Fruit fly (Drosophila melanogaster) whole organism, embryonic: ENCODE data around the gene AP-1mu.

Source experiments
- CG10267 ChIP-seq: fragments of 200-800 bp; sonication (Bioruptor generic); optimal IDR thresholded peaks from 2 replicates; lab custom pipeline; 2018; ENCODE audit warnings: missing biosample characterization, mild to moderate bottlenecking, missing genetic modification characterization, moderate library complexity
- CG10543 ChIP-seq: fragments of 200-800 bp; sonication (Bioruptor generic); optimal IDR thresholded peaks from 3 replicates; lab custom pipeline; 2017; ENCODE audit warnings: missing biosample characterization, mild to moderate bottlenecking, missing genetic modification characterization, moderate library complexity
- CG10979 ChIP-seq: fragments of 200-800 bp; sonication (Bioruptor generic); optimal IDR thresholded peaks from 2 replicates; lab custom pipeline; 2018; ENCODE audit warnings: missing biosample characterization, mild to moderate bottlenecking, missing genetic modification characterization, moderate library complexity
- CG11247 ChIP-seq: fragments of 200-800 bp; sonication (Bioruptor generic); IDR thresholded peaks from 2 replicates; pipeline ENCODE4 v1.3.6; 2022; ENCODE audit warnings: missing biosample characterization, missing genetic modification characterization
- CG11560 ChIP-seq: fragments of 200-800 bp; sonication (Bioruptor generic); IDR thresholded peaks from 3 replicates; pipeline ENCODE4 v1.3.6; 2022; ENCODE audit warnings: missing biosample characterization, missing genetic modification characterization
- CG12236 ChIP-seq: fragments of 200-800 bp; sonication (Bioruptor generic); optimal IDR thresholded peaks from 2 replicates; lab custom pipeline; 2016; ENCODE audit warnings: missing biosample characterization, missing genetic modification characterization
- CG12769 ChIP-seq: fragments of 200-800 bp; sonication (Bioruptor generic); optimal IDR thresholded peaks from 2 replicates; lab custom pipeline; 2019; ENCODE audit warnings: missing biosample characterization, mild to moderate bottlenecking, missing genetic modification characterization, moderate library complexity
- CG13894 ChIP-seq: fragments of 200-800 bp; sonication (Bioruptor generic); optimal IDR thresholded peaks from 3 replicates; lab custom pipeline; 2018; ENCODE audit warnings: missing biosample characterization, mild to moderate bottlenecking, missing genetic modification characterization, moderate library complexity
- CG14667 ChIP-seq: fragments of 200-800 bp; sonication (Bioruptor generic); IDR thresholded peaks from 2 replicates; pipeline ENCODE4 v1.3.6; 2022; ENCODE audit warnings: missing biosample characterization, missing genetic modification characterization
- CG14860 ChIP-seq: fragments of 200-800 bp; sonication (Bioruptor generic); IDR thresholded peaks from 3 replicates; pipeline ENCODE4 v1.3.6; 2022; ENCODE audit warnings: missing biosample characterization, missing genetic modification characterization; ENCODE audit not compliant: partially characterized antibody
- CG1529 ChIP-seq: fragments of 200-800 bp; sonication (Bioruptor generic); optimal IDR thresholded peaks from 3 replicates; lab custom pipeline; 2018; ENCODE audit warnings: missing biosample characterization, missing genetic modification characterization
- CG17829 ChIP-seq: fragments of 200-800 bp; optimal IDR thresholded peaks from 2 replicates; lab custom pipeline; 2019; ENCODE audit warnings: missing biosample characterization, mild to moderate bottlenecking, missing genetic modification characterization, moderate library complexity
- CG2889 ChIP-seq: fragments of 200-800 bp; sonication (Bioruptor generic); IDR thresholded peaks from 3 replicates; pipeline ENCODE4 v1.3.6; 2022; ENCODE audit warnings: missing biosample characterization, missing genetic modification characterization
- CG31224 ChIP-seq: fragments of 200-800 bp; sonication (Bioruptor generic); IDR thresholded peaks from 2 replicates; pipeline ENCODE4 v1.3.6; 2022; ENCODE audit warnings: missing biosample characterization, missing genetic modification characterization
- CG3163 ChIP-seq: fragments of 200-800 bp; sonication (Bioruptor generic); optimal IDR thresholded peaks from 3 replicates; lab custom pipeline; 2016; ENCODE audit warnings: missing biosample characterization, missing genetic modification characterization
- CG43689 ChIP-seq: fragments of 200-800 bp; sonication (Bioruptor generic); IDR thresholded peaks from 2 replicates; pipeline ENCODE4 v1.3.6; 2022; ENCODE audit warnings: missing biosample characterization, missing genetic modification characterization
- CG4854 ChIP-seq: fragments of 200-800 bp; sonication (Bioruptor generic); optimal IDR thresholded peaks from 2 replicates; lab custom pipeline; 2016; ENCODE audit warnings: missing biosample characterization, missing genetic modification characterization, inconsistent platforms
- CG6175 ChIP-seq: fragments of 200-800 bp; sonication (Bioruptor generic); IDR thresholded peaks from 3 replicates; pipeline ENCODE4 v1.3.6; 2022; ENCODE audit warnings: missing biosample characterization, missing genetic modification characterization
- Doc2 ChIP-seq: fragments of 200-800 bp; sonication (Bioruptor generic); IDR thresholded peaks from 2 replicates; pipeline ENCODE4 v1.3.6; 2022; ENCODE audit warnings: missing biosample characterization, missing genetic modification characterization
- Gsc ChIP-seq: fragments of 200-800 bp; sonication (Bioruptor generic); IDR thresholded peaks from 2 replicates; pipeline ENCODE4 v1.3.6; 2022; ENCODE audit warnings: missing biosample characterization, missing genetic modification characterization
- HLH4C ChIP-seq: fragments of 200-800 bp; sonication (Bioruptor generic); IDR thresholded peaks from 3 replicates; pipeline ENCODE4 v1.3.6; 2022; ENCODE audit warnings: missing biosample characterization, missing genetic modification characterization; ENCODE audit not compliant: partially characterized antibody
- HmgD ChIP-seq: fragments of 200-800 bp; sonication (Bioruptor generic); optimal IDR thresholded peaks from 3 replicates; lab custom pipeline; 2016; ENCODE audit warnings: missing biosample characterization, missing genetic modification characterization
- Hmx ChIP-seq: fragments of 200-800 bp; sonication (Bioruptor generic); optimal IDR thresholded peaks from 2 replicates; lab custom pipeline; 2016; ENCODE audit warnings: missing biosample characterization, missing genetic modification characterization
- Kr ChIP-seq: fragments of 200-800 bp; sonication (Bioruptor generic); optimal IDR thresholded peaks from 2 replicates; lab custom pipeline; 2017; ENCODE audit warnings: missing biosample characterization, mild to moderate bottlenecking, missing genetic modification characterization
- PHDP ChIP-seq: fragments of 200-800 bp; sonication (Bioruptor generic); optimal IDR thresholded peaks from 3 replicates; lab custom pipeline; 2018; ENCODE audit warnings: missing biosample characterization, mild to moderate bottlenecking, missing genetic modification characterization, moderate library complexity
- Sox102F ChIP-seq: fragments of 200-800 bp; sonication (Bioruptor generic); optimal IDR thresholded peaks from 2 replicates; lab custom pipeline; 2018; ENCODE audit warnings: missing biosample characterization, mild to moderate bottlenecking, missing genetic modification characterization, moderate library complexity
- Usf ChIP-seq: fragments of 200-800 bp; sonication (Bioruptor generic); optimal IDR thresholded peaks from 2 replicates; lab custom pipeline; 2017; ENCODE audit warnings: missing genotype, missing biosample characterization, missing genetic modification characterization
- Xrp1 ChIP-seq: fragments of 200-800 bp; sonication (Bioruptor generic); IDR thresholded peaks from 2 replicates; pipeline ENCODE4 v1.3.6; 2022; ENCODE audit warnings: missing biosample characterization, missing genetic modification characterization
- ase ChIP-seq: fragments of 200-800 bp; sonication (Bioruptor generic); IDR thresholded peaks from 3 replicates; pipeline ENCODE4 v1.3.6; 2022; ENCODE audit warnings: missing biosample characterization, missing genetic modification characterization
- crc ChIP-seq: fragments of 200-800 bp; sonication (Bioruptor generic); optimal IDR thresholded peaks from 2 replicates; lab custom pipeline; 2016; ENCODE audit warnings: missing biosample characterization, missing genetic modification characterization
- danr ChIP-seq: fragments of 200-800 bp; sonication (Bioruptor generic); IDR thresholded peaks from 2 replicates; pipeline ENCODE4 v1.3.6; 2022; ENCODE audit warnings: missing biosample characterization, missing genetic modification characterization
- disco-r ChIP-seq: fragments of 200-800 bp; sonication (Bioruptor generic); optimal IDR thresholded peaks from 2 replicates; lab custom pipeline; 2016; ENCODE audit warnings: missing biosample characterization, missing genetic modification characterization
- dm ChIP-seq: fragments of 200-800 bp; sonication (Bioruptor generic); optimal IDR thresholded peaks from 3 replicates; lab custom pipeline; 2016; ENCODE audit warnings: missing biosample characterization, missing genetic modification characterization
- en ChIP-seq: fragments of 200-800 bp; sonication (Bioruptor generic); optimal IDR thresholded peaks from 2 replicates; lab custom pipeline; 2016; ENCODE audit warnings: missing biosample characterization, missing genetic modification characterization
- esg ChIP-seq: fragments of 200-800 bp; sonication (Bioruptor generic); conservative IDR thresholded peaks from 2 replicates; pipeline ENCODE4 v1.3.6; 2022; ENCODE audit warnings: missing biosample characterization, missing genetic modification characterization
- eyg ChIP-seq: fragments of 200-800 bp; sonication (Bioruptor generic); optimal IDR thresholded peaks from 3 replicates; lab custom pipeline; 2016; ENCODE audit warnings: missing biosample characterization, missing genetic modification characterization
- fd64A ChIP-seq: fragments of 200-800 bp; sonication (Bioruptor generic); optimal IDR thresholded peaks from 3 replicates; lab custom pipeline; 2018; ENCODE audit warnings: missing biosample characterization, mild to moderate bottlenecking, missing genetic modification characterization
- fd96Cb ChIP-seq: fragments of 200-800 bp; sonication (Bioruptor generic); optimal IDR thresholded peaks from 2 replicates; lab custom pipeline; 2018; ENCODE audit warnings: missing biosample characterization, mild to moderate bottlenecking, missing genetic modification characterization, moderate library complexity
- gro ChIP-seq: fragments of 200-800 bp; sonication (Bioruptor generic); optimal IDR thresholded peaks from 2 replicates; lab custom pipeline; 2016; ENCODE audit warnings: missing biosample characterization, missing genetic modification characterization
- hb ChIP-seq: fragments of 200-800 bp; sonication (Bioruptor generic); IDR thresholded peaks from 3 replicates; pipeline ENCODE4 v1.3.6; 2022; ENCODE audit warnings: missing biosample characterization, missing genetic modification characterization; ENCODE audit not compliant: partially characterized antibody
- hth ChIP-seq: fragments of >200 bp; optimal IDR thresholded peaks from 2 replicates; lab custom pipeline; 2017; ENCODE audit warnings: inconsistent platforms
- jigr1 ChIP-seq: fragments of 200-800 bp; sonication (Bioruptor generic); IDR thresholded peaks from 3 replicates; pipeline ENCODE4 v1.3.6; 2022; ENCODE audit warnings: missing biosample characterization, missing genetic modification characterization
- knrl ChIP-seq: fragments of 200-800 bp; sonication (Bioruptor generic); IDR thresholded peaks from 3 replicates; pipeline ENCODE4 v1.3.6; 2022; ENCODE audit warnings: missing biosample characterization, missing genetic modification characterization; ENCODE audit not compliant: partially characterized antibody
- lilli ChIP-seq: fragments of 200-800 bp; sonication (Bioruptor generic); optimal IDR thresholded peaks from 3 replicates; lab custom pipeline; 2016; ENCODE audit warnings: missing biosample characterization, missing genetic modification characterization
- nau ChIP-seq: fragments of 200-800 bp; sonication (Bioruptor generic); optimal IDR thresholded peaks from 3 replicates; lab custom pipeline; 2017; ENCODE audit warnings: missing biosample characterization, mild to moderate bottlenecking, missing genetic modification characterization, missing genetic modification reagents
- oc ChIP-seq: fragments of 200-800 bp; sonication (Bioruptor generic); optimal IDR thresholded peaks from 2 replicates; lab custom pipeline; 2018; ENCODE audit warnings: missing biosample characterization, mild to moderate bottlenecking, missing genetic modification characterization, moderate library complexity
- seq ChIP-seq: fragments of 200-800 bp; sonication (Bioruptor generic); IDR thresholded peaks from 2 replicates; pipeline ENCODE4 v1.3.6; 2022; ENCODE audit warnings: missing biosample characterization, missing genetic modification characterization
- sisA ChIP-seq: fragments of 200-800 bp; sonication (Bioruptor generic); IDR thresholded peaks from 2 replicates; pipeline ENCODE4 v1.3.6; 2022; ENCODE audit warnings: missing biosample characterization, missing genetic modification characterization
- slou ChIP-seq: fragments of 200-800 bp; sonication (Bioruptor generic); optimal IDR thresholded peaks from 3 replicates; lab custom pipeline; 2016; ENCODE audit warnings: missing biosample characterization, missing genetic modification characterization
- wdn ChIP-seq: fragments of 200-800 bp; sonication (Bioruptor generic); IDR thresholded peaks from 2 replicates; pipeline ENCODE4 v1.3.6; 2022; ENCODE audit warnings: missing biosample characterization, missing genetic modification characterization
- yki ChIP-seq: fragments of >200 bp; optimal IDR thresholded peaks from 3 replicates; lab custom pipeline; 2018
- zen ChIP-seq: fragments of 200-800 bp; sonication (Bioruptor generic); optimal IDR thresholded peaks from 3 replicates; lab custom pipeline; 2018; ENCODE audit warnings: missing biosample characterization, mild to moderate bottlenecking, missing genetic modification characterization, moderate library complexity

The AP-1mu gene

dm6 chr3R:9555334-9555974, 3.9 kb downstream of the AP-1mu start, which contains the start of the genes CG9386 and BckdhA (continued):
- TF ChIP-seq CG31224 (GFP tag; lab: Robert Waterston, UW) (no peak), CG1529 (GFP tag; lab: Kevin White, UChicago) (no peak), CG11560 (no peak), lilli (GFP tag; lab: Kevin White, UChicago) (peak; percentile 78), CG10979 (tag; lab: Kevin White, UChicago) (peak; percentile 76), CG17829 (tag; lab: Kevin White, UChicago) (peak; percentile 45), esg (no peak), HmgD (peak; percentile 21), CG14667 (GFP tag; lab: Robert Waterston, UW) (no peak), slou (GFP tag; lab: Kevin White, UChicago) (no peak), CG43689 (GFP tag; lab: Robert Waterston, UW) (no peak), eyg (GFP tag; lab: Kevin White, UChicago) (no peak), Hmx (peak; percentile 32), CG6175 (GFP tag; lab: Robert Waterston, UW) (no peak), Doc2 (GFP tag; lab: Robert Waterston, UW) (no peak), CG10267 (tag; lab: Kevin White, UChicago) (peak; percentile 57), CG12769 (tag; lab: Kevin White, UChicago) (no peak), oc (tag; lab: Kevin White, UChicago) (no peak), en (GFP tag; lab: Kevin White, UChicago) (no peak), Sox102F (GFP tag; lab: Kevin White, UChicago) (no peak), disco-r (GFP tag; lab: Kevin White, UChicago) (no peak), fd64A (GFP tag; lab: Kevin White, UChicago) (no peak), fd96Cb (tag; lab: Kevin White, UChicago) (peak; percentile 31), knrl (GFP tag; lab: Robert Waterston, UW) (peak; percentile 69), HLH4C (GFP tag; lab: Robert Waterston, UW) (peak; percentile 74), ase (GFP tag; lab: Robert Waterston, UW) (peak; percentile 46; the same call in 1 of the 3 replicates), CG2889 (GFP tag; lab: Robert Waterston, UW) (no peak), CG4854 (no peak), Xrp1 (GFP tag; lab: Robert Waterston, UW) (peak; percentile 40; the same call in 1 of the 2 replicates), gro (GFP tag; lab: Kevin White, UChicago) (peak; percentile 45), yki (no peak), Usf (GFP tag; lab: Kevin White, UChicago) (no peak), zen (tag; lab: Kevin White, UChicago) (peak; percentile 5), dm (GFP tag; lab: Kevin White, UChicago) (peak; percentile 61), nau (GFP tag; lab: Kevin White, UChicago) (no peak), CG14860 (GFP tag; lab: Robert Waterston, UW) (peak; percentile 63; the same call in 2 of the 3 replicates), CG10543 (peak; percentile 62), CG13894 (peak; percentile 63), Kr (GFP tag; lab: Kevin White, UChicago) (no peak), CG11247 (GFP tag; lab: Robert Waterston, UW) (peak; percentile 66), sisA (GFP tag; lab: Robert Waterston, UW) (no peak), seq (no peak), crc (GFP tag; lab: Kevin White, UChicago) (no peak), PHDP (tag; lab: Kevin White, UChicago) (peak; percentile 31), CG12236 (GFP tag; lab: Kevin White, UChicago) (no peak), Gsc (GFP tag; lab: Robert Waterston, UW) (no peak), CG3163 (GFP tag; lab: Kevin White, UChicago) (peak; percentile 14), hth (lab: Kevin White, UChicago) (no peak), wdn (GFP tag; lab: Robert Waterston, UW) (no peak), hb (peak; percentile 67; the same call in 2 of the 3 replicates), jigr1 (GFP tag; lab: Robert Waterston, UW) (no peak), danr (GFP tag; lab: Robert Waterston, UW) (no peak)
